Fruit fly (Drosophila melanogaster) Kc167 (cell line): ENCODE measurements around the gene Smyd4-2.

ENCODE experiments used
- Myc ChIP-seq: fragments of >200 bp; optimal IDR thresholded peaks from 2 replicates; lab custom pipeline; 2017; ENCODE audit warnings: missing external identifiers
- Sin3A ChIP-seq: fragments of >200 bp; optimal IDR thresholded peaks from 2 replicates; lab custom pipeline; 2018; ENCODE audit warnings: missing external identifiers
- h ChIP-seq: fragments of >200 bp; optimal IDR thresholded peaks from 3 replicates; lab custom pipeline; 2018; ENCODE audit warnings: missing external identifiers
- insv ChIP-seq: fragments of >200 bp; optimal IDR thresholded peaks from 3 replicates; lab custom pipeline; 2018; ENCODE audit warnings: missing external identifiers
- psq ChIP-seq: fragments of >200 bp; optimal IDR thresholded peaks from 2 replicates; lab custom pipeline; 2017; ENCODE audit warnings: missing external identifiers
- ttk ChIP-seq: sonication (Bioruptor generic); optimal IDR thresholded peaks from 2 replicates; lab custom pipeline; 2017; ENCODE audit warnings: missing external identifiers

Smyd4-2 gene

dm6 chr3L:12391240-12391843 lies 10.4 kb downstream of the Smyd4-2 start, which contains the start of gene Ncc69:
Gene Ncc69 (minus strand): TSS chr3L:12391444.
- no peak for TF ChIP-seq ttk
- TF ChIP-seq insv (lab: Kevin White, UChicago): no peak
- TF ChIP-seq h: no peak
- no peak for TF ChIP-seq psq
- no peak for TF ChIP-seq Myc (lab: Kevin White, UChicago)
- TF ChIP-seq Sin3A (lab: Kevin White, UChicago): no peak

dm6 chr3L:12387898-12388297 lies 13.8 kb downstream of the Smyd4-2 start:
- TF ChIP-seq insv (lab: Kevin White, UChicago): no peak
- TF ChIP-seq ttk: no peak
- TF ChIP-seq Myc (lab: Kevin White, UChicago): no peak
- TF ChIP-seq psq: no peak
- no peak for TF ChIP-seq Sin3A (lab: Kevin White, UChicago)
- no peak for TF ChIP-seq h

dm6 chr3L:12387063-12387462 lies 14.7 kb downstream of the Smyd4-2 start:
- TF ChIP-seq insv (lab: Kevin White, UChicago) (no peak), h (no peak), Myc (lab: Kevin White, UChicago) (no peak), ttk (no peak), psq (no peak), Sin3A (lab: Kevin White, UChicago) (no peak)

- no peak for TF ChIP-seq insv (lab: Kevin White, UChicago)
- TF ChIP-seq h: no peak
These were observed 21.1 kb downstream of the Smyd4-2 start for dm6 chr3L:12380592-12380991.

dm6 chr3L:12374420-12374819 lies 27.3 kb downstream of the Smyd4-2 start:
- no peak for TF ChIP-seq insv (lab: Kevin White, UChicago)
- no peak for TF ChIP-seq Sin3A (lab: Kevin White, UChicago)
- TF ChIP-seq h: no peak
- no peak for TF ChIP-seq Myc (lab: Kevin White, UChicago)
- no peak for TF ChIP-seq psq
- TF ChIP-seq ttk: no peak

- TF ChIP-seq insv (lab: Kevin White, UChicago): no peak
- no peak for TF ChIP-seq ttk
- TF ChIP-seq Sin3A (lab: Kevin White, UChicago): no peak
- no peak for TF ChIP-seq Myc (lab: Kevin White, UChicago)
- no peak for TF ChIP-seq h
- TF ChIP-seq psq: no peak
These were observed 38.0 kb downstream of the Smyd4-2 start for dm6 chr3L:12363729-12364128.

- TF ChIP-seq insv (lab: Kevin White, UChicago) (no peak), psq (no peak), Myc (lab: Kevin White, UChicago) (no peak), Sin3A (lab: Kevin White, UChicago) (no peak), h (no peak), ttk (no peak)
These were observed 50.3 kb downstream of the Smyd4-2 start, which contains the start of gene CrzR for dm6 chr3L:12351440-12351839. Gene CrzR (minus strand): TSS chr3L:12351544.

dm6 chr3L:12350307-12350706 lies 51.4 kb downstream of the Smyd4-2 start:
- TF ChIP-seq psq (no peak), Myc (lab: Kevin White, UChicago) (no peak), ttk (no peak), h (no peak), Sin3A (lab: Kevin White, UChicago) (no peak), insv (lab: Kevin White, UChicago) (no peak)
